Fruit fly (Drosophila melanogaster) whole organism, embryonic: ENCODE data around the gene CG5902.
A peak's percentile ranks its signal among the peaks of the same experiment; 100 is the strongest.

Experiments
- Ada2b ChIP-seq: fragments of 200-800 bp; sonication (Bioruptor generic); IDR thresholded peaks from 2 replicates; pipeline ENCODE4 v1.3.6; 2022; ENCODE audit warnings: missing biosample characterization, missing genetic modification characterization
- CG10543 ChIP-seq: fragments of 200-800 bp; sonication (Bioruptor generic); optimal IDR thresholded peaks from 3 replicates; lab custom pipeline; 2017; ENCODE audit warnings: missing biosample characterization, mild to moderate bottlenecking, missing genetic modification characterization, moderate library complexity
- CG11560 ChIP-seq: fragments of 200-800 bp; sonication (Bioruptor generic); IDR thresholded peaks from 3 replicates; pipeline ENCODE4 v1.3.6; 2022; ENCODE audit warnings: missing biosample characterization, missing genetic modification characterization
- CG14441 ChIP-seq: fragments of 200-800 bp; sonication (Bioruptor generic); IDR thresholded peaks from 2 replicates; pipeline ENCODE4 v1.3.6; 2022; ENCODE audit warnings: missing biosample characterization, missing genetic modification characterization
- CG14860 ChIP-seq: fragments of 200-800 bp; sonication (Bioruptor generic); IDR thresholded peaks from 3 replicates; pipeline ENCODE4 v1.3.6; 2022; ENCODE audit warnings: missing biosample characterization, missing genetic modification characterization; ENCODE audit not compliant: partially characterized antibody
- CG1603 ChIP-seq: fragments of 200-800 bp; sonication (Bioruptor generic); optimal IDR thresholded peaks from 2 replicates; lab custom pipeline; 2019; ENCODE audit warnings: missing biosample characterization, mild to moderate bottlenecking, missing genetic modification characterization, moderate library complexity
- CG17385 ChIP-seq: fragments of 200-800 bp; sonication (Bioruptor generic); optimal IDR thresholded peaks from 3 replicates; lab custom pipeline; 2018; ENCODE audit warnings: missing biosample characterization, mild to moderate bottlenecking, missing genetic modification characterization
- CG18619 ChIP-seq: fragments of 200-800 bp; sonication (Bioruptor generic); optimal IDR thresholded peaks from 3 replicates; lab custom pipeline; 2017; ENCODE audit warnings: missing biosample characterization, mild to moderate bottlenecking, missing genetic modification characterization
- CG30403 ChIP-seq: fragments of 200-800 bp; sonication (Bioruptor generic); optimal IDR thresholded peaks from 3 replicates; lab custom pipeline; 2016; ENCODE audit warnings: missing biosample characterization, missing genetic modification characterization
- CG3281 ChIP-seq: fragments of 200-800 bp; sonication (Bioruptor generic); optimal IDR thresholded peaks from 3 replicates; lab custom pipeline; 2017; ENCODE audit warnings: missing biosample characterization, mild to moderate bottlenecking, missing genetic modification characterization
- CG3407 ChIP-seq: fragments of 200-800 bp; sonication (Bioruptor generic); optimal IDR thresholded peaks from 2 replicates; lab custom pipeline; 2018; ENCODE audit warnings: missing biosample characterization, mild to moderate bottlenecking, missing genetic modification characterization
- CG3838 ChIP-seq: fragments of 200-800 bp; sonication (Bioruptor generic); optimal IDR thresholded peaks from 3 replicates; lab custom pipeline; 2016; ENCODE audit warnings: missing biosample characterization, missing genetic modification characterization
- CG7745 ChIP-seq: fragments of 200-800 bp; sonication (Bioruptor generic); optimal IDR thresholded peaks from 2 replicates; lab custom pipeline; 2018; ENCODE audit warnings: missing biosample characterization, mild to moderate bottlenecking, missing genetic modification characterization, moderate library complexity
- CG7963 ChIP-seq: fragments of 200-800 bp; sonication (Bioruptor generic); IDR thresholded peaks from 3 replicates; pipeline ENCODE4 v1.3.6; 2022; ENCODE audit warnings: missing biosample characterization, missing genetic modification characterization; ENCODE audit not compliant: partially characterized antibody
- CG8388 ChIP-seq: fragments of 200-800 bp; sonication (Bioruptor generic); optimal IDR thresholded peaks from 2 replicates; lab custom pipeline; 2019; ENCODE audit warnings: missing biosample characterization, mild to moderate bottlenecking, missing genetic modification characterization, moderate library complexity
- CG8924 ChIP-seq: fragments of 200-800 bp; optimal IDR thresholded peaks from 3 replicates; lab custom pipeline; 2019; ENCODE audit warnings: missing biosample characterization, mild to moderate bottlenecking, missing genetic modification characterization, moderate library complexity
- CG9437 ChIP-seq: fragments of 200-800 bp; sonication (Bioruptor generic); optimal IDR thresholded peaks from 2 replicates; lab custom pipeline; 2018; ENCODE audit warnings: missing biosample characterization, mild to moderate bottlenecking, missing genetic modification characterization
- CG9932 ChIP-seq: fragments of 200-800 bp; sonication (Bioruptor generic); IDR thresholded peaks from 2 replicates; pipeline ENCODE4 v1.3.6; 2022; ENCODE audit warnings: missing biosample characterization, missing genetic modification characterization
- Chrac-16 ChIP-seq: fragments of 200-800 bp; sonication (Bioruptor generic); optimal IDR thresholded peaks from 3 replicates; lab custom pipeline; 2016; ENCODE audit warnings: missing biosample characterization, missing genetic modification characterization
- Dll ChIP-seq: fragments of 200-800 bp; sonication (Bioruptor generic); IDR thresholded peaks from 4 replicates; pipeline ENCODE4 v1.3.6; 2022; ENCODE audit warnings: missing biosample characterization, missing genetic modification characterization; ENCODE audit not compliant: partially characterized antibody
- Doc3 ChIP-seq: fragments of 200-800 bp; sonication (Bioruptor generic); IDR thresholded peaks from 3 replicates; pipeline ENCODE4 v1.3.6; 2022; ENCODE audit warnings: missing biosample characterization, missing genetic modification characterization; ENCODE audit not compliant: partially characterized antibody
- ERR ChIP-seq: fragments of 200-800 bp; sonication (Bioruptor generic); optimal IDR thresholded peaks from 2 replicates; lab custom pipeline; 2016; ENCODE audit warnings: missing biosample characterization, missing genetic modification characterization
- Fer2 ChIP-seq: fragments of 200-800 bp; sonication (Bioruptor generic); optimal IDR thresholded peaks from 2 replicates; lab custom pipeline; 2018; ENCODE audit warnings: missing biosample characterization, mild to moderate bottlenecking, missing genetic modification characterization, moderate library complexity
- H15 ChIP-seq: fragments of 200-800 bp; sonication (Bioruptor generic); IDR thresholded peaks from 3 replicates; pipeline ENCODE4 v1.3.6; 2022; ENCODE audit warnings: missing biosample characterization, missing genetic modification characterization
- HLH4C ChIP-seq: fragments of 200-800 bp; sonication (Bioruptor generic); IDR thresholded peaks from 3 replicates; pipeline ENCODE4 v1.3.6; 2022; ENCODE audit warnings: missing biosample characterization, missing genetic modification characterization; ENCODE audit not compliant: partially characterized antibody
- Hr39 ChIP-seq: fragments of >200 bp; optimal IDR thresholded peaks from 2 replicates; lab custom pipeline; 2017
- NC2α ChIP-seq: fragments of 200-800 bp; sonication (Bioruptor generic); optimal IDR thresholded peaks from 2 replicates; lab custom pipeline; 2016; ENCODE audit warnings: missing biosample characterization, missing genetic modification characterization
- PHDP ChIP-seq: fragments of 200-800 bp; sonication (Bioruptor generic); optimal IDR thresholded peaks from 3 replicates; lab custom pipeline; 2018; ENCODE audit warnings: missing biosample characterization, mild to moderate bottlenecking, missing genetic modification characterization, moderate library complexity
- Ptx1 ChIP-seq: fragments of 200-800 bp; sonication (Bioruptor generic); IDR thresholded peaks from 2 replicates; pipeline ENCODE4 v1.3.6; 2022; ENCODE audit warnings: missing biosample characterization, missing genetic modification characterization
- ap ChIP-seq: fragments of 200-800 bp; sonication (Bioruptor generic); IDR thresholded peaks from 2 replicates; pipeline ENCODE4 v1.3.6; 2022; ENCODE audit warnings: missing biosample characterization, missing genetic modification characterization
- ara ChIP-seq: fragments of 200-800 bp; sonication (Bioruptor generic); IDR thresholded peaks from 2 replicates; pipeline ENCODE4 v1.3.6; 2022; ENCODE audit warnings: missing biosample characterization, missing genetic modification characterization
- bbx ChIP-seq: fragments of 200-800 bp; sonication (Bioruptor generic); IDR thresholded peaks from 2 replicates; pipeline ENCODE4 v1.3.6; 2022; ENCODE audit warnings: missing biosample characterization, missing genetic modification characterization; ENCODE audit not compliant: partially characterized antibody
- dmrt99B ChIP-seq: fragments of 200-800 bp; sonication (Bioruptor generic); optimal IDR thresholded peaks from 2 replicates; lab custom pipeline; 2018; ENCODE audit warnings: missing biosample characterization, mild to moderate bottlenecking, missing genetic modification characterization, moderate library complexity
- gcm2 ChIP-seq: fragments of 200-800 bp; sonication (Bioruptor generic); optimal IDR thresholded peaks from 2 replicates; lab custom pipeline; 2016; ENCODE audit warnings: missing biosample characterization, missing genetic modification characterization
- gfzf ChIP-seq: fragments of 200-800 bp; sonication (Bioruptor generic); optimal IDR thresholded peaks from 2 replicates; lab custom pipeline; 2016; ENCODE audit warnings: missing biosample characterization, mild to moderate bottlenecking, missing genetic modification characterization, moderate library complexity
- gsb-n ChIP-seq: fragments of 200-800 bp; sonication (Bioruptor generic); optimal IDR thresholded peaks from 3 replicates; lab custom pipeline; 2018; ENCODE audit warnings: missing biosample characterization, mild to moderate bottlenecking, missing genetic modification characterization
- klu ChIP-seq: fragments of 200-800 bp; sonication (Bioruptor generic); IDR thresholded peaks from 2 replicates; pipeline ENCODE4 v1.3.6; 2022; ENCODE audit warnings: missing biosample characterization, missing genetic modification characterization
- maf-S ChIP-seq: fragments of 200-800 bp; sonication (Bioruptor generic); optimal IDR thresholded peaks from 2 replicates; lab custom pipeline; 2016; ENCODE audit warnings: missing biosample characterization, missing genetic modification characterization
- mam ChIP-seq: fragments of 200-800 bp; sonication (Bioruptor generic); optimal IDR thresholded peaks from 3 replicates; lab custom pipeline; 2016; ENCODE audit warnings: missing biosample characterization, missing genetic modification characterization
- nerfin-2 ChIP-seq: fragments of 200-800 bp; sonication (Bioruptor generic); IDR thresholded peaks from 2 replicates; pipeline ENCODE4 v1.3.6; 2022; ENCODE audit warnings: missing biosample characterization, missing genetic modification characterization; ENCODE audit not compliant: partially characterized antibody
- onecut ChIP-seq: fragments of 200-800 bp; sonication (Bioruptor generic); IDR thresholded peaks from 2 replicates; pipeline ENCODE4 v1.3.6; 2022; ENCODE audit warnings: missing biosample characterization, missing genetic modification characterization
- pros ChIP-seq: fragments of 200-800 bp; sonication (Bioruptor generic); optimal IDR thresholded peaks from 3 replicates; lab custom pipeline; 2019; ENCODE audit warnings: missing biosample characterization, mild to moderate bottlenecking, missing genetic modification characterization, moderate library complexity
- sqz ChIP-seq: fragments of 200-800 bp; sonication (Bioruptor generic); optimal IDR thresholded peaks from 3 replicates; lab custom pipeline; 2018; ENCODE audit warnings: missing biosample characterization, mild to moderate bottlenecking, missing genetic modification characterization
- tna ChIP-seq: fragments of 200-800 bp; sonication (Bioruptor generic); IDR thresholded peaks from 2 replicates; pipeline ENCODE4 v1.3.6; 2022; ENCODE audit warnings: missing biosample characterization, missing genetic modification characterization; ENCODE audit not compliant: partially characterized antibody
- tup ChIP-seq: fragments of 200-800 bp; sonication (Bioruptor generic); optimal IDR thresholded peaks from 2 replicates; lab custom pipeline; 2016; ENCODE audit warnings: missing biosample characterization, mild to moderate bottlenecking, missing genetic modification characterization, moderate library complexity
- vvl ChIP-seq: fragments of 200-800 bp; sonication (Bioruptor generic); IDR thresholded peaks from 2 replicates; pipeline ENCODE4 v1.3.6; 2022; ENCODE audit warnings: missing biosample characterization, missing genetic modification characterization
- wdn ChIP-seq: fragments of 200-800 bp; sonication (Bioruptor generic); IDR thresholded peaks from 2 replicates; pipeline ENCODE4 v1.3.6; 2022; ENCODE audit warnings: missing biosample characterization, missing genetic modification characterization

Gene CG5902

DNA sequence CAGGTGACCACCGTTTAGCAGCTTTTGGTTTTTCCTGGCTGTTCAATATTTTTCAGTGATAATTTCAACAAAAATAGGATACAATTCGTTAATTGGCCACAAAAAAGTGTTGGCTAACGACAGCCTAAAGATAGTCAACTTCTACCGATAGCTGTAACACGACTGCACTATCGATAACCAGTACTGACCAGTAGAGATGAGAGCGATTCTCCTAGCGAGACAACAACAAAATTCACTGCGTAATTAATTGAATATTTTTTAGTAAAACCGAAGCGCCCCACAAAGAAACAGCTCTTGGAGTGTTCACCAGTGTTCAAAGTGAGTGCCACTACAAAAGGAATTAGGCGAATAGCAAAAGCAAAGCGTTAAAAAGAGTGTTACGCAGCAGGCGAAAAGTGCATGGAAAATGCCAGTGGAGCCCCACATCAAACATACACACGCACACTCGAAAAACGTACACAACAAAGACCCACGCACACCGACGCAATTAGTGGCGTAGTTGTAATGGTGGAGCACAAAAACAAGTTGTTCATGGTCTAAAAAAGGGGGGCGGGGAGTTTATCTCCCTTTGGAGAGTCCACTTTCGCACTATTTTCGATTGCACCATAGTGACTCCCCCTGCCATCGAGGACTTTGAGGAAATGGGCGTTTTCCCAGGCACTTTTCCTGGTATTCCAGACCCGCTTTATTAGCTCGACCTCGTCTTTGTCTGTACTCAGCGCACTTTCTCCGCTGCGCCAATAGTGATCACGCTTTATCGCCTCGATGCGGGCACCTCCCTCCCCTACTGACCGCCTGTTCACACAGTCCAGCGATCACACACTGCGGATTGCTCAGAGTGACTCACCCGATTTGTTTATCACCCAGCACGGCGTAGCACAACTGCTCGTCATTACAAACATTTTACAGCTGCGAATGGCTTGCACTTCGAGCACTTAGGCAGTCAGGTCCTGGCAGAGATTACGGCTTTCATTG, 6.7 kb downstream of the CG5902 start, which contains the start of the genes Epp and Rab7 (continued):
- no peak for TF ChIP-seq gsb-n (tag; lab: Kevin White, UChicago)
- TF ChIP-seq CG3407 (GFP tag; lab: Kevin White, UChicago) = no peak
- no peak for TF ChIP-seq CG3838 (GFP tag; lab: Kevin White, UChicago)
- peak; percentile 72 for TF ChIP-seq nerfin-2
- no peak for TF ChIP-seq CG8388
- no peak for TF ChIP-seq CG7745 (tag; lab: Kevin White, UChicago)
- TF ChIP-seq ara = no peak
- peak; percentile 53 for TF ChIP-seq mam (GFP tag; lab: Kevin White, UChicago)
- no peak for TF ChIP-seq Hr39 (lab: Kevin White, UChicago)
- TF ChIP-seq PHDP (tag; lab: Kevin White, UChicago) = peak; percentile 44
- TF ChIP-seq CG14441 (GFP tag; lab: Robert Waterston, UW) = no peak

DNA sequence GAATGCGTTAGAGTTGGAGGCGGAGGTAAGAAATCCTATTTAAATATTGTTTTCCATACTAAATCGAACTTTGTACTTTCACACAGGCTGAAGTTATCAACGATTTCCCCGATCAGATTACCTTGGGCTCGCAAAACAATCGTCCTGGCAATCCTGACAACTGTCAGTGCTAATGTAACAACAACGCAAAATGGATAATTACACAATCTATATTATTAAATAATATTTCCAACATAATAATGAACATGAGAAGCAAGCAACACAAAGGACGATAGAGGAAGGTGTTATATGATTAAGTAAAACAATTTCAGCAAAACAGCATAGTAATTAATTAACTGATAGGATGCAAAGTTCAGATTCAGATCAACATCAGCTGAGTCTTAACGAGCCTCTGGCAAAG, 8.1 kb downstream of the CG5902 start:
- TF ChIP-seq CG1603 (tag; lab: Kevin White, UChicago) (no peak), wdn (GFP tag; lab: Robert Waterston, UW) (no peak), vvl (GFP tag; lab: Robert Waterston, UW) (no peak), CG9932 (GFP tag; lab: Robert Waterston, UW) (no peak), CG11560 (tag; lab: Robert Waterston, UW) (no peak), pros (no peak), HLH4C (GFP tag; lab: Robert Waterston, UW) (no peak), klu (GFP tag; lab: Robert Waterston, UW) (no peak), Fer2 (tag; lab: Kevin White, UChicago) (no peak), ap (GFP tag; lab: Robert Waterston, UW) (no peak), CG30403 (no peak), gcm2 (GFP tag; lab: Kevin White, UChicago) (no peak), onecut (GFP tag; lab: Robert Waterston, UW) (no peak)

- TF ChIP-seq maf-S (GFP tag; lab: Kevin White, UChicago) (no peak), CG3281 (GFP tag; lab: Kevin White, UChicago) (no peak), Ada2b (GFP tag; lab: Robert Waterston, UW) (no peak), sqz (no peak), CG17385 (no peak), gfzf (GFP tag; lab: Kevin White, UChicago) (peak; percentile 3), CG18619 (no peak), bbx (GFP tag; lab: Robert Waterston, UW) (peak; percentile 36; the same call in 1 of the 2 replicates), Doc3 (GFP tag; lab: Robert Waterston, UW) (no peak), CG14860 (GFP tag; lab: Robert Waterston, UW) (no peak), CG9437 (GFP tag; lab: Kevin White, UChicago) (no peak), NC2α (GFP tag; lab: Kevin White, UChicago) (no peak), CG10543 (GFP tag; lab: Kevin White, UChicago) (no peak), H15 (GFP tag; lab: Robert Waterston, UW) (no peak), Dll (peak; percentile 33; the same call in 1 of the 4 replicates), ERR (no peak), CG7963 (no peak), dmrt99B (no peak), CG8924 (tag; lab: Kevin White, UChicago) (no peak), tup (no peak), tna (GFP tag; lab: Robert Waterston, UW) (peak; percentile 14; the same call in 1 of the 2 replicates), Ptx1 (GFP tag; lab: Robert Waterston, UW) (no peak), Chrac-16 (GFP tag; lab: Kevin White, UChicago) (no peak)
These were observed 9.0 kb downstream of the CG5902 start, which contains the start of gene CG33108 for dm6 chr3R:23995460-23995859. CG33108 (plus strand) TSS chr3R:23995659.
